Fruit fly (Drosophila melanogaster): Measurements from ENCODE around the gene CG44094.

The CG44094 gene

DNA sequence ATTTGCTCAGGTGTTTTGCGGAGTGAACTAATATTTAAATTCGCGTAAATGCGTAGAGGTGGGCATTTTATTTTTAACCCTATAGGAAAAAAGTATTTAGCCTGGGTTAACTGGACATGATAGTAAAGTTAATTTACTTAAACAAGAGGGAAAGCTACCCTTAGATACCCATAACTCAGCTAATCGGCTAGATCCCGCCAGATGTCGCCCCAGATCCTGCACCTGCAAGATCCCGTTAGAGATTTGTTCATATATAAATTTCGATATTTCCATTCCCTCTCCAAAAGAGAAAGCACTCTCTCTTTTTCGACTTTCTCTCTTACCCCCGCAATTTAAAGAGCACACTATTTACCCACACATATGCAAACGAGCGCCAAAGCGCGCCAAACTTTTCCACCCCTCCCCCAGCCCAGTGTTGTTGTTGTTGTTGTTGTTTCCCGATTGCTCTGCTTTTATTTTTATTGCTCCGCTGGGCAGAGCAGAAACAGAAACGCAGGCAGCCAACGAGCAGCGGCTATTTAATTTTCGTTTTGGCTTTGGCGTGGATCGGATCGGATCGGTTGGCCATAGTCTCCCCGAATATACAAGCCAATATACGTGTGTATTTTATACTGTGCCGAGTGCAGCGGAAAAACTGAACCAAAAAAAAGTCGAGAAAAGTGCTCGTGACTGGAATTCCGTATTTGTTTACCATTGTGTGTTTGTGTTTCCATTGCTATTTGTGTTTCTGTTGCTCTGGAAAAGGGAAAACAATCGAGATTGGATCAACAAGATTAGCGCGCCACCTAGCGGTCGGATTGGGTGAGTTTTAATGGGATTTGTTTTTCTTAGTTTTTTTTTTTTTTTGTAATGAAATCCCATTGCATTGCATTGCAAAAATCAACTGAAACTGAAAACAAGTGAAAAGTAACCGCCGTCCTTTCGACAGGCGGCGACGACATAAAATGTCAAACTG lies 558 bp upstream of the CG44094 start, which contains the start of gene stumps:
Gene stumps, plus strand, starts transcription at position 526 of the 955 bp plus-strand sequence.
- TF ChIP-seq noc (tag; optimal IDR thresholded peaks at IDR 0.05), result no peak

dm6 chr3R:14575718-14576187 lies 658 bp downstream of the CG44094 start, which contains the start of gene CG7987:
TSS of gene CG7987 (minus strand) at chr3R:14575887.
- no peak for TF ChIP-seq noc (tag; optimal IDR thresholded peaks at IDR 0.05)

- peak; percentile 79 for TF ChIP-seq noc (tag; optimal IDR thresholded peaks at IDR 0.05)
Observed at dm6 chr3R:14574962-14575717, 1.3 kb downstream of the CG44094 start.

DNA sequence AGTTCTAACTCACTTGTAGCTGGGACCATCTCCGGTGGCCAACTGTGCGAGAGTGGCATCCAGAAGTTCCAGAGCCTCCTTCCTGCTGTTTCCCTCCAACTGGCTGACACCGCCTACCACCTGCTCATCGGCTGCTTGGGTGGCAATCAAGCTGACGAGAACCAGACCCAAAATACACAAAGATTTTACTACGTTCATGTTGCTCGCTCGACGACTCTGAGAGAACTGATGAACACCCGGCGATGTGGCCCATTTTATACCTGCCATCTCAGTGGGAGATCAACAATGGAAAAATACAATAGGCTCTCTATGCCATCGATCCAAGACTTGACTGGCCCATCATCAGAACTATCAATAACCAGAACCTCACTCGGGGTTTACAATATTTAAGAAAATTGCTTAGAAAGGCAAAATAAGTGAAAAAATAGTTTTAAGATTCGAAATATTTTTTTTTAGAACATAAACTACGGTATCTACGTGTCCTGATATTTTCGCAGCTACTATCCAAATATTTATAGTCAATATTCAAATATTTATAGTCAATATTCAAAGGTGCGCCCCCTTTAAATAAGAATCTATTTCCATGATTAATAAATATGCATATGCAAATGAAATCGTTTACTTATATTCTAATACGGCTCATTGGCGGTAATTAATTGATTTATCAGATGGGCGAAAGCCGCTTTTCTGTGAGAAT lies 6.9 kb downstream of the CG44094 start, which contains the start of gene Cys:
Gene Cys, minus strand, starts transcription at position 234 of the 697 bp plus-strand sequence.
- TF ChIP-seq noc (tag; optimal IDR thresholded peaks at IDR 0.05), result peak; percentile 36

DNA sequence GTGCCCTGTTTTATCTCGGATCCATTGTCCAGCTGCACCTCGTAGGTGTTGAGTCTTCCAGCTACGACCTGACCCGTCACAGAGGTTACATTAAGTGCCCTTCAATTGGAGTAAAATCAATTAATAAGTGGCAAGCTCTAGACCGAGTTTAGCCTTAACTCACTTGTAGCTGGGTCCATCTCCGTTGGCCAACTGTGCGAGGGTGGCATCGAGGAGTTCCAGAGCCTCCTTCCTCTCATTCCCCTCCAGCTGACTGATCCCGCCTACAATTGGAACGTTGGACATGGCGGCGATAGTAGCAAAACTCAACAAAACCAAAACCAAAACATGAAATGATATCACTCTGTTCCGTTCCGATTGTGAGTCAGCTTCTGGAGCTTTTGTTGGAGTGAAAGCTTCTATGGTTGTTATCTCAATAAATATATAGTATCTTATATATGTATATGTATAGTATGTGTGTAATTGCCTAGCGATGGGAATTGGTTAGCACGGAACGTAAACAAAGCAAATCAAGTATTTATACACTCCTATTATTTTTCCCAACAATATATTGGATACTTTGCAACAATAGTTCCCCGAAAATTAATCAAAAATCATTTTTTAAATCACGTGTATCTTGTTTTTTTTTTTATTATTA lies 7.8 kb downstream of the CG44094 start, which contains the start of gene CG8066:
Gene CG8066, minus strand, starts transcription at position 347 of the 637 bp plus-strand sequence.
- TF ChIP-seq noc (tag; optimal IDR thresholded peaks at IDR 0.05), result no peak

DNA sequence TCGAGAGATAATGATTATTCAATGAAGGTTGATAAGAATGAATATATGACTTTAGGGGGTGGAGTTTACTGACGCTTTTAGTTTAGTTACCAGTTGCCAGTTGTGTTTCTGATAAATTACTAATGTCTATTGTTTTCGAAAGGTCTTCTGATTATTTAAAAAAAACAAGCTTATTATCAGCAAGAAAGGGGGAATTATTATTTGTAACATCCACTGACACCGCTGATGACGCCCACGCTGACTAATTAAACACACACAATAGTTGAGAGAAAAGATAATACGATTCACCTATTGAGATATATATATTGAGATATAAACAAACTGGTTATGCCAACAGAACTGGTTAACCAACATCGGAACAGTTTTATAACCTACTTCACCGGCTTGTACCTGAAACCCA lies 8.6 kb downstream of the CG44094 start:
- no peak for TF ChIP-seq noc (tag; optimal IDR thresholded peaks at IDR 0.05)

dm6 chr3R:14567329-14567728 lies 9.1 kb downstream of the CG44094 start, which contains the start of gene CG31313:
TSS of gene CG31313 (minus strand) at chr3R:14567429.
- TF ChIP-seq noc (tag; optimal IDR thresholded peaks at IDR 0.05), result no peak

DNA sequence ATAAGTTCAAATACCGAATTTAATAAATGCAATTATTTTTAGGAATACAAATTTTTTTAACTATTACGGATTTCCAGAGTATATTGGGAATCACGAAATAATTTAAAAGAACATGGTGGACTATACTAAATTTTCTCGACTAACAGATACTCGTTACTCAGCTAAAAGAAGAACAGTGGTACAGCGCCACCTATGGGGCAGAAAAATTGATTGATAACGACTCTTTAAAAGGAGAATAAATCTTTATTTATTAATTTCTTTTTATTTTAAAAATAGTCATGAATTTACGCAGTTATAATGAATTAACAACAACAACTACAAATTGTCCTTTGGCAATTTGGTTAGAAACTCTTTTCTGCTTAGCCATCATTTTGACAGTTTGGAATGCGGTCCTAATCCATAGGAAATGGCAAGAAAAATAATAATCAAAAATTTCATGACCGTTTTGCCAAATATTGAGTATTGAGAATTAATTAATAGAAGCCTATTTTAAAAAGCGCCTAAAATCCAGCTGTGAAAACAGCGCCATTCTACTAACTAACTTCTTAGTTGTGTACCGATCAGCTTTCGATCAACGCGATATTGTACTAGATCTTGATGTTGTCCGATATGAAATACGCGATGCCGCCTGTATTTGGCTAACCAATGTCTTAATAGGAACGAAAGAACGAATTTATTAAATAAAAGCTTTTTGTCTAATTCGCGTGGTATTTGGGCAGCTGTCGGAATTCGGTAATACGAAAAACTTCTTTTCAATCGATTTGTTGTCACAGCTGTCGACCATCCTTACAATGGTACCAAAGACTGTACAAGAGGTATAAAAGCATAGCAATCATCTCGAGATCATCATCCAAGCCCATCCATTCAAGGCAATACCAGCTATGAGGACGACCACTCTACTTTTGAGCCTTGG lies 11.1 kb downstream of the CG44094 start, which contains the start of gene CG14852:
Gene CG14852, plus strand, starts transcription at position 863 of the 913 bp plus-strand sequence.
- TF ChIP-seq noc (tag; optimal IDR thresholded peaks at IDR 0.05), result no peak

DNA sequence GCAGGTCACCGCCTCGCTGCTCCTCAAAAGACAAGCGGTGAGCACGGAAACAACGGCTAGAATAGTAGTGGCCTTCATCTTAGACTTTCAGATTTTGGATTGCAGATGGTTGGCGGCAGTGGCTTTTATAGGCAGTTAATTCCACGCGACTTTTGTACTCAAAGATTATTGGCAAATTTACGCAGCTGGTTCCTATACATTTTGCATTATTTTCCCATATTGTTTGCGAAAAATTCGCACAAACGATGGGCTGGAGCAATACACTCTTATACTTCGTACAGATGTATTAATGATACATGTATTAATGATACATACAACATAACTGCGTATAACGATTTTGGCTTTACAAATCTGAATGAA lies 11.7 kb downstream of the CG44094 start, which contains the start of gene CG8087:
Gene CG8087, minus strand, starts transcription at position 101 of the 360 bp plus-strand sequence.
- no peak for TF ChIP-seq noc (tag; optimal IDR thresholded peaks at IDR 0.05)

- TF ChIP-seq noc (tag; optimal IDR thresholded peaks at IDR 0.05), result no peak
Observed at dm6 chr3R:14562040-14562439, 14.4 kb downstream of the CG44094 start, which contains the start of gene CG14851. TSS of gene CG14851 (plus strand) at chr3R:14562340.

DNA sequence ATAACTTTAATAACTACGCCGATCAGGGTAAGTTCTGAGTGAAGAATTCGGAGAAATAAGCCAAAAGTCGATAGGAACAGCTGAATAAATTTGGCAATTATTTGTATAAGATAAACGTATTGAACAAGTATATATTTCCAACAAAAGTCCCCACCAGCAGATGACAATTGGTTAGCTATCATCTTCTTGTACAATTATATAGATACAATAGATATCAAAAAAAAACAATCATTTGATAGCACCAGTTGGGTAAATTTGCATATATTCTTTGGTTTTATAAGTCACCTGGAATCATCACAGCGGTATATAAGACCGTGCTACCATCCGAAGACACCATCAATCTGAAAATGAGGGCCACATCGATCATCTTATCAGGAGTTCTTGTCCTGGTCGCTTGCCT lies 15.8 kb downstream of the CG44094 start, which contains the start of gene Jig:
Gene Jig, plus strand, starts transcription at position 301 of the 400 bp plus-strand sequence.
- TF ChIP-seq noc (tag; optimal IDR thresholded peaks at IDR 0.05), result no peak

dm6 chr3R:14559954-14560353 lies 16.5 kb downstream of the CG44094 start, which contains the start of gene CG14854:
TSS of gene CG14854 (minus strand) at chr3R:14560054.
- TF ChIP-seq noc (tag; optimal IDR thresholded peaks at IDR 0.05), result no peak

DNA sequence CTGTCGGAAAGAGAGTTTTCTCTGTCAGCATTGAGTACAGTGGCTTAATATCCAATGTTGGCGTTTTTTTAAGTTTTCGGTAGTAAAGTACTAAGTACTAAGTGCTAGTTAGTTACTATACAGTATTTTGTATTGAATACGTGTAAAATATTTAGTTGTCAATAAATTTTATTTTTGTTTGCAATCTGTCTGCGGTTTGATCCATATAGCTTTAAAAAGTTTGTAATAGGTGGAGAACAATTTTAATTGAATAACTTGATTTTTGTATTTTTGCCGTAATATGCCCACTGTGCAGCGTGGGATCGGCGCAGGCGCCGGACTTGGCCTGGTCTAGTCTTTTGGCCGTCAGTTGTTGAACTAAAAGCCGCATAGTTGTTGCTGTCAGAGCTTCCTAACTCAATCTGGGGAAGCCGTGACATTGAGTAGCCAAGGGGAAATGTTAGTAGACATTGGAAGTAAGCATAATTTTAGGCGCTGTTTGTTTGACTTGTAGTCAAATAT lies 18.0 kb downstream of the CG44094 start:
- peak; percentile 86 for TF ChIP-seq noc (tag; optimal IDR thresholded peaks at IDR 0.05)
